Worm (Caenorhabditis elegans) whole organism, L3 larva: Measurements from ENCODE around the gene gdh-1.

Experiments used
- ceh-82 ChIP-seq: fragments of 150-350 bp; optimal IDR thresholded peaks from 2 replicates; lab custom pipeline; 2014; ENCODE audit warnings: missing biosample characterization, missing genetic modification characterization
- egl-27 ChIP-seq: sonication (generic microtip); optimal IDR thresholded peaks from 4 replicates; lab custom pipeline; 2017; ENCODE audit warnings: missing biosample characterization, missing genetic modification reagents, missing genetic modification characterization
- elt-2 ChIP-seq: sonication (generic microtip); optimal IDR thresholded peaks from 2 replicates; lab custom pipeline; 2016; ENCODE audit warnings: missing genetic modification reagents, mild to moderate bottlenecking, missing genetic modification characterization, missing compliant biosample characterization
- fos-1 ChIP-seq: fragments of 150-350 bp; optimal IDR thresholded peaks from 2 replicates; lab custom pipeline; 2014; ENCODE audit warnings: missing biosample characterization, missing genetic modification characterization
- mdl-1 ChIP-seq: fragments of 150-350 bp; optimal IDR thresholded peaks from 2 replicates; lab custom pipeline; 2014; ENCODE audit warnings: missing biosample characterization, missing genetic modification characterization
- nfya-1 ChIP-seq: sonication (generic microtip); optimal IDR thresholded peaks from 2 replicates; lab custom pipeline; 2017; ENCODE audit warnings: missing genetic modification characterization, mild to moderate bottlenecking, missing compliant biosample characterization, antibody characterized with exemption, moderate library complexity; ENCODE audit not compliant: insufficient read depth
- nhr-23 ChIP-seq: fragments of 150-350 bp; optimal IDR thresholded peaks from 2 replicates; lab custom pipeline; 2014; ENCODE audit warnings: missing biosample characterization, missing genetic modification reagents, missing genetic modification characterization

DNA sequence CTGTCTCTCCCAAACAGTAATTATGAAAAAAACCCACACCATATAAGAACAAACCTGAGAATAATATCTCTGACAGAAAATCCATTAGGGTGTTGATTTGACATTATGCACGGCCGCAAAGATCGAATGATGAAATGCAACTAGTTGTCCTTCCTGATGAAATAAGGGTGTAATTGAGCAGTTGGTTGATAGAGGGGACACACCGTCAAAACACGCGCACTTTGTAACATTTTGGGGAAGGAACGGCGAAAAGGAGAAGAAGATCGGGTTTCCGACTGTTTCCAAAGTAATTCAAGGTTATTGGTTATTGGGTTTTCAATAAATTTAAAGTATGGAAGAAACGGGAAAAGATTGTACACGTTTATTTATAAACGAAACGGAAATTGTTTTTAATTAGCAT, 31.0 kb upstream of the gdh-1 start, which contains the start of gene ZK822.1:
- no peak for TF ChIP-seq ceh-82 (tag; lab: Kevin White, UChicago)
- TF ChIP-seq mdl-1: no peak
- no peak for TF ChIP-seq nhr-23 (tag; lab: Kevin White, UChicago)
- TF ChIP-seq nfya-1 (tag; lab: Kevin White, UChicago): no peak
- no peak for TF ChIP-seq egl-27 (tag; lab: Kevin White, UChicago)
- no peak for TF ChIP-seq fos-1 (tag; lab: Kevin White, UChicago)
- TF ChIP-seq elt-2 (tag; lab: Kevin White, UChicago): no peak
